Fruit fly (Drosophila melanogaster): ENCODE data around the gene daw.

Gene daw

dm6 chr2L:2857862-2858734 lies 53.0 kb downstream of the daw start (continued):
- TF ChIP-seq prd (optimal IDR thresholded peaks at IDR 0.05) = no peak
- peak; percentile 34; the same call in 1 of the 3 replicates for TF ChIP-seq prd (GFP tag; IDR thresholded peaks at IDR 0.05)
- no peak for TF ChIP-seq hb (GFP tag; IDR thresholded peaks at IDR 0.05; ENCODE audit: partially characterized antibody)
- TF ChIP-seq CG12769 (tag; optimal IDR thresholded peaks at IDR 0.05) = peak; percentile 18
- no peak for TF ChIP-seq CG12236 (GFP tag; optimal IDR thresholded peaks at IDR 0.05)
- peak; percentile 45 for TF ChIP-seq dmrt99B (tag; optimal IDR thresholded peaks at IDR 0.05)
- TF ChIP-seq tx (GFP tag; optimal IDR thresholded peaks at IDR 0.05) = no peak
- peak; percentile 0 for TF ChIP-seq CG17912 (GFP tag; optimal IDR thresholded peaks at IDR 0.05)
- no peak for TF ChIP-seq Stat92E (GFP tag; optimal IDR thresholded peaks at IDR 0.05)
- no peak for TF ChIP-seq hth (optimal IDR thresholded peaks at IDR 0.05)
- TF ChIP-seq Fer1 (GFP tag; optimal IDR thresholded peaks at IDR 0.05) = peak; percentile 24
- TF ChIP-seq CG31388 (GFP tag; optimal IDR thresholded peaks at IDR 0.05) = no peak
- TF ChIP-seq CG5245 (GFP tag; optimal IDR thresholded peaks at IDR 0.05) = peak; percentile 1
- no peak for TF ChIP-seq CG8089 (GFP tag; optimal IDR thresholded peaks at IDR 0.05)
- TF ChIP-seq CG16813 (GFP tag; IDR thresholded peaks at IDR 0.05; ENCODE audit: partially characterized antibody) = no peak
- peak; percentile 14 for TF ChIP-seq her (GFP tag; optimal IDR thresholded peaks at IDR 0.05)
- no peak for TF ChIP-seq ATbp (GFP tag; optimal IDR thresholded peaks at IDR 0.05)
- TF ChIP-seq unc-4 (GFP tag; IDR thresholded peaks at IDR 0.05; ENCODE audit: partially characterized antibody) = no peak
- TF ChIP-seq dimm (GFP tag; IDR thresholded peaks at IDR 0.05) = no peak
- no peak for TF ChIP-seq fd102C (GFP tag; optimal IDR thresholded peaks at IDR 0.05)
- TF ChIP-seq cato (GFP tag; optimal IDR thresholded peaks at IDR 0.05; ENCODE audit: borderline replicate concordance) = no peak
- TF ChIP-seq ranshi (GFP tag; IDR thresholded peaks at IDR 0.05) = no peak
- TF ChIP-seq CG13287 (GFP tag; IDR thresholded peaks at IDR 0.05; ENCODE audit: partially characterized antibody) = no peak
- TF ChIP-seq CG11696 (GFP tag; IDR thresholded peaks at IDR 0.05) = no peak
- no peak for TF ChIP-seq br (optimal IDR thresholded peaks at IDR 0.05)
- no peak for TF ChIP-seq danr (GFP tag; IDR thresholded peaks at IDR 0.05)
- no peak for TF ChIP-seq NfI (GFP tag; optimal IDR thresholded peaks at IDR 0.05)
- TF ChIP-seq trh (GFP tag; optimal IDR thresholded peaks at IDR 0.05) = no peak
- no peak for TF ChIP-seq dm (GFP tag; optimal IDR thresholded peaks at IDR 0.05)
- no peak for TF ChIP-seq wek (GFP tag; optimal IDR thresholded peaks at IDR 0.05)
- TF ChIP-seq Oaz (GFP tag; IDR thresholded peaks at IDR 0.05) = no peak
- TF ChIP-seq cwo (GFP tag; optimal IDR thresholded peaks at IDR 0.05) = peak; percentile 34
- TF ChIP-seq grn (GFP tag; optimal IDR thresholded peaks at IDR 0.05) = peak; percentile 85
- peak; percentile 2 for TF ChIP-seq Xbp1 (GFP tag; optimal IDR thresholded peaks at IDR 0.05)
- TF ChIP-seq Xrp1 (GFP tag; IDR thresholded peaks at IDR 0.05) = peak; percentile 29; the same call in 1 of the 2 replicates
- no peak for TF ChIP-seq CG30020 (tag; optimal IDR thresholded peaks at IDR 0.05)
- peak; percentile 75 for TF ChIP-seq crol (GFP tag; IDR thresholded peaks at IDR 0.05)
- no peak for TF ChIP-seq CG16863 (GFP tag; optimal IDR thresholded peaks at IDR 0.05)
- peak; percentile 24 for TF ChIP-seq CG11504 (tag; optimal IDR thresholded peaks at IDR 0.05)
- TF ChIP-seq CG1233 (GFP tag; optimal IDR thresholded peaks at IDR 0.05) = no peak
- TF ChIP-seq CG6791 (GFP tag; IDR thresholded peaks at IDR 0.05; ENCODE audit: partially characterized antibody) = no peak
- TF ChIP-seq MESR4 (GFP tag; optimal IDR thresholded peaks at IDR 0.05) = no peak
- TF ChIP-seq tup (GFP tag; optimal IDR thresholded peaks at IDR 0.05) = no peak
- peak; percentile 17 for TF ChIP-seq CG4424 (GFP tag; optimal IDR thresholded peaks at IDR 0.05)
- no peak for TF ChIP-seq CG8765 (GFP tag; IDR thresholded peaks at IDR 0.05)
- no peak for TF ChIP-seq Usf (GFP tag; optimal IDR thresholded peaks at IDR 0.05)
- no peak for TF ChIP-seq CG8388 (GFP tag; optimal IDR thresholded peaks at IDR 0.05)
- TF ChIP-seq ash1 (GFP tag; optimal IDR thresholded peaks at IDR 0.05) = peak; percentile 20
- TF ChIP-seq BEAF-32 (GFP tag; optimal IDR thresholded peaks at IDR 0.05) = no peak

Data from whole organism, embryonic.